Worm (Caenorhabditis elegans) whole organism, early embryonic: ENCODE results near the gene lelo-3.

Experiments used
- B0310.2 ChIP-seq: sonication (generic microtip); optimal IDR thresholded peaks from 2 replicates; lab custom pipeline; 2016; ENCODE audit warnings: mild to moderate bottlenecking, missing genetic modification characterization, missing compliant biosample characterization
- F13C5.2 ChIP-seq: sonication (generic microtip); optimal IDR thresholded peaks from 2 replicates; lab custom pipeline; 2017; ENCODE audit warnings: mild to moderate bottlenecking, missing genetic modification characterization, inconsistent platforms, missing compliant biosample characterization
- aly-1 ChIP-seq: sonication (generic microtip); optimal IDR thresholded peaks from 2 replicates; lab custom pipeline; 2016; ENCODE audit warnings: missing genetic modification characterization, missing compliant biosample characterization
- ama-1 ChIP-seq: fragments of 150-350 bp; optimal IDR thresholded peaks from 2 replicates; lab custom pipeline; 2014
- ceh-13 ChIP-seq: fragments of 200-800 bp; sonication (Bioruptor generic); optimal IDR thresholded peaks from 2 replicates; lab custom pipeline; 2018; ENCODE audit warnings: mild to moderate bottlenecking, missing genetic modification characterization, missing compliant biosample characterization
- ceh-36 ChIP-seq: sonication (generic microtip); optimal IDR thresholded peaks from 2 replicates; lab custom pipeline; 2016; ENCODE audit warnings: missing genetic modification characterization, inconsistent platforms, missing compliant biosample characterization
- ets-7 ChIP-seq: sonication (generic microtip); optimal IDR thresholded peaks from 2 replicates; lab custom pipeline; 2016; ENCODE audit warnings: missing genotype, missing genetic modification characterization, missing compliant biosample characterization
- flt-1 ChIP-seq: fragments of 200-800 bp; sonication (Bioruptor generic); IDR thresholded peaks from 2 replicates; pipeline ENCODE4 v1.3.6; 2022; ENCODE audit warnings: missing genetic modification characterization, missing compliant biosample characterization
- hmbx-1 ChIP-seq: sonication (generic microtip); optimal IDR thresholded peaks from 2 replicates; lab custom pipeline; 2016; ENCODE audit warnings: mild to moderate bottlenecking, missing genetic modification characterization, missing compliant biosample characterization
- hmg-4 ChIP-seq: fragments of 200-800 bp; sonication (Bioruptor generic); optimal IDR thresholded peaks from 2 replicates; lab custom pipeline; 2018; ENCODE audit warnings: mild to moderate bottlenecking, missing genetic modification characterization, missing compliant biosample characterization
- hnd-1 ChIP-seq: sonication (generic microtip); optimal IDR thresholded peaks from 2 replicates; lab custom pipeline; 2016; ENCODE audit warnings: missing genetic modification characterization, missing compliant biosample characterization
- pes-1 ChIP-seq: fragments of 200-800 bp; sonication (Bioruptor generic); IDR thresholded peaks from 2 replicates; pipeline ENCODE4 v1.3.6; 2022; ENCODE audit warnings: missing genetic modification reagents, missing genetic modification characterization, missing compliant biosample characterization
- scrt-1 ChIP-seq: fragments of 200-800 bp; sonication (Bioruptor generic); IDR thresholded peaks from 2 replicates; pipeline ENCODE4 v1.3.6; 2022; ENCODE audit warnings: missing genetic modification characterization, missing compliant biosample characterization
- sea-1 ChIP-seq: fragments of 200-800 bp; sonication (Bioruptor generic); conservative IDR thresholded peaks from 2 replicates; pipeline ENCODE4 v1.3.6; 2022; ENCODE audit warnings: missing genetic modification characterization, missing compliant biosample characterization
- tbx-11 ChIP-seq: fragments of 200-800 bp; sonication (Bioruptor generic); IDR thresholded peaks from 2 replicates; pipeline ENCODE4 v1.3.6; 2022; ENCODE audit warnings: missing genetic modification characterization, missing compliant biosample characterization
- tbx-37 ChIP-seq: fragments of 200-800 bp; sonication (Bioruptor generic); conservative IDR thresholded peaks from 2 replicates; pipeline ENCODE4 v1.3.6; 2022; ENCODE audit warnings: missing genetic modification reagents, missing genetic modification characterization, missing compliant biosample characterization
- tra-4 ChIP-seq: sonication (generic microtip); optimal IDR thresholded peaks from 2 replicates; lab custom pipeline; 2017; ENCODE audit warnings: missing genetic modification characterization, missing compliant biosample characterization

The lelo-3 gene

ce11 chrX:6031169-6031568 is 8.8 kb upstream of the lelo-3 start, which contains the start of gene ipp-5:
Gene ipp-5, plus strand, starts transcription at chrX:6031469.
- no peak for TF ChIP-seq tbx-37
- no peak for TF ChIP-seq sea-1

- TF ChIP-seq ceh-36 (tag; lab: Kevin White, UChicago) = no peak
- TF ChIP-seq tbx-37 = no peak
- TF ChIP-seq F13C5.2 (tag; lab: Kevin White, UChicago) = no peak
- no peak for TF ChIP-seq aly-1 (tag; lab: Kevin White, UChicago)
- TF ChIP-seq hmbx-1 = no peak
- no peak for TF ChIP-seq ets-7
- TF ChIP-seq tra-4 (tag; lab: Kevin White, UChicago) = no peak
- no peak for TF ChIP-seq B0310.2 (tag; lab: Kevin White, UChicago)
- TF ChIP-seq flt-1 (GFP tag; lab: Robert Waterston, UW) = no peak
- TF ChIP-seq tbx-11 (GFP tag; lab: Robert Waterston, UW) = no peak
- TF ChIP-seq scrt-1 (GFP tag; lab: Robert Waterston, UW) = no peak
- no peak for TF ChIP-seq pes-1
- TF ChIP-seq ama-1 (lab: Kevin White, UChicago) = no peak
- TF ChIP-seq ceh-13 (GFP tag; lab: Kevin White, UChicago) = no peak
- no peak for TF ChIP-seq hnd-1 (tag; lab: Kevin White, UChicago)
- TF ChIP-seq sea-1 = no peak
These were observed 6.7 kb upstream of the lelo-3 start for ce11 chrX:6029075-6029474.

- TF ChIP-seq ceh-13 (GFP tag; lab: Kevin White, UChicago) (no peak), scrt-1 (GFP tag; lab: Robert Waterston, UW) (no peak), sea-1 (no peak), pes-1 (no peak), hnd-1 (tag; lab: Kevin White, UChicago) (no peak), B0310.2 (tag; lab: Kevin White, UChicago) (no peak), hmg-4 (GFP tag; lab: Kevin White, UChicago) (no peak), ceh-36 (tag; lab: Kevin White, UChicago) (no peak), ets-7 (no peak), tbx-11 (GFP tag; lab: Robert Waterston, UW) (no peak), flt-1 (GFP tag; lab: Robert Waterston, UW) (no peak), hmbx-1 (no peak), ama-1 (lab: Kevin White, UChicago) (no peak)
These were observed 4.6 kb upstream of the lelo-3 start for ce11 chrX:6026732-6027528.

- TF ChIP-seq hnd-1 (tag; lab: Kevin White, UChicago) = no peak
- no peak for TF ChIP-seq flt-1 (GFP tag; lab: Robert Waterston, UW)
- TF ChIP-seq tra-4 (tag; lab: Kevin White, UChicago) = no peak
- no peak for TF ChIP-seq hmg-4 (GFP tag; lab: Kevin White, UChicago)
- no peak for TF ChIP-seq ceh-13 (GFP tag; lab: Kevin White, UChicago)
- no peak for TF ChIP-seq tbx-11 (GFP tag; lab: Robert Waterston, UW)
- TF ChIP-seq ceh-36 (tag; lab: Kevin White, UChicago) = no peak
- TF ChIP-seq sea-1 = no peak
- TF ChIP-seq pes-1 = no peak
- no peak for TF ChIP-seq F13C5.2 (tag; lab: Kevin White, UChicago)
- no peak for TF ChIP-seq ets-7
- TF ChIP-seq scrt-1 (GFP tag; lab: Robert Waterston, UW) = no peak
- no peak for TF ChIP-seq tbx-37
- no peak for TF ChIP-seq hmbx-1
- TF ChIP-seq B0310.2 (tag; lab: Kevin White, UChicago) = no peak
- TF ChIP-seq ama-1 (lab: Kevin White, UChicago) = no peak
- no peak for TF ChIP-seq aly-1 (tag; lab: Kevin White, UChicago)
These were observed 2.6 kb upstream of the lelo-3 start for ce11 chrX:6024977-6025376.

ce11 chrX:6020782-6021181 is 1.6 kb downstream of the lelo-3 start:
- TF ChIP-seq hmg-4 (GFP tag; lab: Kevin White, UChicago) (no peak), flt-1 (GFP tag; lab: Robert Waterston, UW) (no peak), sea-1 (no peak), B0310.2 (tag; lab: Kevin White, UChicago) (no peak), F13C5.2 (tag; lab: Kevin White, UChicago) (no peak), ceh-36 (tag; lab: Kevin White, UChicago) (no peak), tbx-37 (no peak), hnd-1 (tag; lab: Kevin White, UChicago) (no peak), tbx-11 (GFP tag; lab: Robert Waterston, UW) (no peak), tra-4 (tag; lab: Kevin White, UChicago) (no peak)

- TF ChIP-seq sea-1 = no peak
- TF ChIP-seq scrt-1 (GFP tag; lab: Robert Waterston, UW) = no peak
- TF ChIP-seq tra-4 (tag; lab: Kevin White, UChicago) = no peak
These were observed 2.4 kb downstream of the lelo-3 start, which contains the start of gene C09B8.4 for ce11 chrX:6019886-6020469. Gene C09B8.4, minus strand, starts transcription at chrX:6019936.

ce11 chrX:6015096-6015495 is 7.3 kb downstream of the lelo-3 start, which contains the start of gene C09B8.8:
Gene C09B8.8, plus strand, starts transcription at chrX:6015492.
- TF ChIP-seq ets-7 (no peak), F13C5.2 (tag; lab: Kevin White, UChicago) (no peak), hmg-4 (GFP tag; lab: Kevin White, UChicago) (no peak)

ce11 chrX:6010573-6010972 is 11.8 kb downstream of the lelo-3 start, which contains the start of gene C09B8.3:
Gene C09B8.3, minus strand, starts transcription at chrX:6010673.
- TF ChIP-seq hmbx-1 = no peak
- TF ChIP-seq flt-1 (GFP tag; lab: Robert Waterston, UW) = no peak
- no peak for TF ChIP-seq sea-1
- TF ChIP-seq ceh-13 (GFP tag; lab: Kevin White, UChicago) = no peak
- TF ChIP-seq ets-7 = no peak
- no peak for TF ChIP-seq tbx-11 (GFP tag; lab: Robert Waterston, UW)
- no peak for TF ChIP-seq tra-4 (tag; lab: Kevin White, UChicago)
- no peak for TF ChIP-seq ceh-36 (tag; lab: Kevin White, UChicago)
- no peak for TF ChIP-seq tbx-37
- no peak for TF ChIP-seq F13C5.2 (tag; lab: Kevin White, UChicago)
- TF ChIP-seq hmg-4 (GFP tag; lab: Kevin White, UChicago) = no peak
- TF ChIP-seq hnd-1 (tag; lab: Kevin White, UChicago) = no peak
- TF ChIP-seq scrt-1 (GFP tag; lab: Robert Waterston, UW) = no peak
- TF ChIP-seq aly-1 (tag; lab: Kevin White, UChicago) = no peak
- TF ChIP-seq B0310.2 (tag; lab: Kevin White, UChicago) = no peak
- TF ChIP-seq ama-1 (lab: Kevin White, UChicago) = no peak
- TF ChIP-seq pes-1 = no peak
